Worm (Caenorhabditis elegans) whole organism, mixed stage, embryonic: ENCODE measurements around the gene C34F11.8.

Source experiments
- M03D4.4 ChIP-seq: sonication (generic microtip); optimal IDR thresholded peaks from 2 replicates; lab custom pipeline; 2017; ENCODE audit warnings: mild to moderate bottlenecking, missing genetic modification characterization, missing compliant biosample characterization
- bed-3 ChIP-seq: fragments of 200-800 bp; sonication (Bioruptor generic); optimal IDR thresholded peaks from 3 replicates; lab custom pipeline; 2018; ENCODE audit warnings: mild to moderate bottlenecking, missing genetic modification characterization, moderate library complexity, missing compliant biosample characterization
- blmp-1 ChIP-seq: fragments of 150-350 bp; optimal IDR thresholded peaks from 2 replicates; lab custom pipeline; 2014; ENCODE audit warnings: missing biosample characterization, missing genetic modification characterization
- ceh-39 ChIP-seq: fragments of 150-350 bp; optimal IDR thresholded peaks from 2 replicates; lab custom pipeline; 2014; ENCODE audit warnings: missing biosample characterization, missing genetic modification characterization
- ceh-43 ChIP-seq: fragments of 200-800 bp; sonication (Bioruptor generic); optimal IDR thresholded peaks from 2 replicates; lab custom pipeline; 2018; ENCODE audit warnings: mild to moderate bottlenecking, missing genetic modification characterization, moderate library complexity, missing compliant biosample characterization
- ceh-83 ChIP-seq: fragments of 200-800 bp; sonication (Bioruptor generic); optimal IDR thresholded peaks from 2 replicates; lab custom pipeline; 2018; ENCODE audit warnings: mild to moderate bottlenecking, missing genetic modification characterization, missing compliant biosample characterization
- ces-1 ChIP-seq: fragments of 150-350 bp; optimal IDR thresholded peaks from 2 replicates; lab custom pipeline; 2014; ENCODE audit warnings: missing biosample characterization, missing genetic modification reagents, missing genetic modification characterization
- cnd-1 ChIP-seq: fragments of 200-800 bp; sonication (Bioruptor generic); optimal IDR thresholded peaks from 2 replicates; lab custom pipeline; 2018; ENCODE audit warnings: mild to moderate bottlenecking, missing genetic modification characterization, missing compliant biosample characterization
- elt-1 ChIP-seq: sonication (generic microtip); optimal IDR thresholded peaks from 2 replicates; lab custom pipeline; 2017; ENCODE audit warnings: missing genetic modification characterization, mild to moderate bottlenecking, missing compliant biosample characterization, antibody characterized with exemption, moderate library complexity, borderline replicate concordance; ENCODE audit not compliant: insufficient read depth
- flh-1 ChIP-seq: fragments of 200-800 bp; sonication (Bioruptor generic); optimal IDR thresholded peaks from 2 replicates; lab custom pipeline; 2018; ENCODE audit warnings: mild to moderate bottlenecking, missing genetic modification characterization, moderate library complexity, missing compliant biosample characterization
- ham-2 ChIP-seq: fragments of 200-800 bp; sonication (Bioruptor generic); optimal IDR thresholded peaks from 2 replicates; lab custom pipeline; 2018; ENCODE audit warnings: mild to moderate bottlenecking, missing genetic modification characterization, missing compliant biosample characterization
- hlh-1 ChIP-seq: fragments of 150-350 bp; optimal IDR thresholded peaks from 2 replicates; lab custom pipeline; 2014; ENCODE audit warnings: missing biosample characterization, missing genetic modification reagents, missing genetic modification characterization
- lin-13 ChIP-seq: fragments of 150-350 bp; optimal IDR thresholded peaks from 2 replicates; lab custom pipeline; 2014; ENCODE audit warnings: missing biosample characterization, missing genetic modification characterization
- lin-32 ChIP-seq: fragments of 200-800 bp; sonication (Bioruptor generic); optimal IDR thresholded peaks from 2 replicates; lab custom pipeline; 2018; ENCODE audit warnings: mild to moderate bottlenecking, missing genetic modification characterization, missing compliant biosample characterization
- mep-1 ChIP-seq: fragments of 150-350 bp; optimal IDR thresholded peaks from 2 replicates; lab custom pipeline; 2017; ENCODE audit warnings: missing biosample characterization, missing genetic modification reagents, missing genetic modification characterization, inconsistent platforms
- nhr-12 ChIP-seq: fragments of 150-350 bp; optimal IDR thresholded peaks from 2 replicates; lab custom pipeline; 2014; ENCODE audit warnings: missing biosample characterization, missing genetic modification characterization
- nhr-237 ChIP-seq: fragments of 150-350 bp; optimal IDR thresholded peaks from 2 replicates; lab custom pipeline; 2014; ENCODE audit warnings: missing biosample characterization, missing genetic modification characterization
- nhr-28 ChIP-seq: fragments of 150-350 bp; optimal IDR thresholded peaks from 2 replicates; lab custom pipeline; 2014; ENCODE audit warnings: missing biosample characterization, missing genetic modification characterization
- nhr-76 ChIP-seq: sonication (generic microtip); optimal IDR thresholded peaks from 2 replicates; lab custom pipeline; 2017; ENCODE audit warnings: missing biosample characterization, missing genetic modification characterization
- pha-4 ChIP-seq: fragments of 150-350 bp; optimal IDR thresholded peaks from 2 replicates; lab custom pipeline; 2018; ENCODE audit warnings: missing biosample characterization, missing genetic modification reagents, missing genetic modification characterization
- sem-2 ChIP-seq: fragments of 200-800 bp; sonication (Bioruptor generic); optimal IDR thresholded peaks from 2 replicates; lab custom pipeline; 2018; ENCODE audit warnings: mild to moderate bottlenecking, missing genetic modification characterization, missing compliant biosample characterization
- snpc-4 ChIP-seq: fragments of 150-350 bp; optimal IDR thresholded peaks from 2 replicates; lab custom pipeline; 2014; ENCODE audit warnings: missing biosample characterization, missing genetic modification characterization
- sptf-1 ChIP-seq: sonication (generic microtip); optimal IDR thresholded peaks from 2 replicates; lab custom pipeline; 2017; ENCODE audit warnings: mild to moderate bottlenecking, missing genetic modification characterization, moderate library complexity, missing compliant biosample characterization
- unc-120 ChIP-seq: sonication (generic microtip); optimal IDR thresholded peaks from 2 replicates; lab custom pipeline; 2017; ENCODE audit warnings: missing genetic modification characterization, missing compliant biosample characterization; ENCODE audit not compliant: poor library complexity, severe bottlenecking
- unc-39 ChIP-seq: fragments of 150-350 bp; optimal IDR thresholded peaks from 2 replicates; lab custom pipeline; 2014; ENCODE audit warnings: missing biosample characterization, missing genetic modification characterization
- unc-62 ChIP-seq: fragments of 150-350 bp; optimal IDR thresholded peaks from 2 replicates; lab custom pipeline; 2014; ENCODE audit warnings: missing biosample characterization, missing genetic modification reagents, missing genetic modification characterization
- zip-8 ChIP-seq: fragments of 150-350 bp; optimal IDR thresholded peaks from 2 replicates; lab custom pipeline; 2014; ENCODE audit warnings: missing biosample characterization, missing genetic modification characterization
- ztf-11 ChIP-seq: fragments of 150-350 bp; optimal IDR thresholded peaks from 2 replicates; lab custom pipeline; 2014; ENCODE audit warnings: missing biosample characterization, missing genetic modification characterization

Gene C34F11.8

DNA sequence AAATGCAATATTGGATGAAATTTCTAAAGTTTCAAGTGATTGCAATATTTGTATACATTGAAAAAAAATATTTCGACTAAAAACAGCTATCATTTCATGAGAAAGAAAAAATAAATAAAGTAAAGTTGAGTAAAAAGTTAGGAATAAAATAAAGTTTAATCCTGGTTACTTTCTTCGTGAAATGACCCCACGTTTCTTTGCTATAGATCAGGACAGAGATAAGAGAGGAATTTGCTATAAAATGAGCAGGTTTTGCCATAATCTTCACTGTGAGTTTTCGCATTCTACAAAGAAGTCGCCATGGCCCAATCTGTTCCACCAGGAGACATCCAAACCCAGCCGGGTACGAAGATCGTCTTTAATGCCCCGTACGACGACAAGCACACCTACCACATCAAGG lies 16.7 kb downstream of the C34F11.8 start, which contains the start of gene msp-49:
TSS of gene msp-49 (plus strand) at position 301 of the 400 bp plus-strand sequence.
- TF ChIP-seq blmp-1 (tag; lab: Kevin White, UChicago) (no peak), lin-13 (no peak), ztf-11 (tag; lab: Kevin White, UChicago) (no peak), sptf-1 (tag; lab: Kevin White, UChicago) (no peak), unc-39 (tag; lab: Kevin White, UChicago) (no peak), zip-8 (tag; lab: Kevin White, UChicago) (no peak), nhr-12 (tag; lab: Kevin White, UChicago) (no peak), pha-4 (tag; lab: Kevin White, UChicago) (no peak)

DNA sequence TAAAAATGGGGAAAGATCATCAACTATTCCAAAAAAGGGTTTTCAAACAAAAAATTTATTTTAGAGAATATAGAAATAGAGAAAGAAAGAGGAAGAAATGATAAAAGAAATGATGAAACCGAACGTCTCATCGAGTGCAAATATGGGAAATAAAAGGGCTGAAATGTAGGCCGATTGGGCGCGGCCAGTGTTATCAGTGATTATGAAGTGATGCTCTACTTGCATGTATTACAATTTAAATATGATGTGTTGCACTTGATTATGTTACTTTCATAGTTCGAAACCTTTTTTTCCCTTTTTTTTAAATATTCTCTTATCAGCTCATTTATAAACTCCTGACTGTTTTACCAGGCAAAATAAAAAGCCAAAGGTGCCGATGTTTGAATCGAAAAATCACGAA lies 19.0 kb downstream of the C34F11.8 start:
- TF ChIP-seq flh-1 (GFP tag; lab: Kevin White, UChicago) (no peak), ztf-11 (tag; lab: Kevin White, UChicago) (no peak), nhr-12 (tag; lab: Kevin White, UChicago) (no peak), zip-8 (tag; lab: Kevin White, UChicago) (no peak), bed-3 (GFP tag; lab: Kevin White, UChicago) (no peak), cnd-1 (tag; lab: Kevin White, UChicago) (no peak), ham-2 (GFP tag; lab: Kevin White, UChicago) (no peak), nhr-28 (tag; lab: Kevin White, UChicago) (no peak), mep-1 (tag; lab: Kevin White, UChicago) (no peak), ces-1 (no peak), nhr-237 (no peak), M03D4.4 (no peak), hlh-1 (tag; lab: Kevin White, UChicago) (no peak), unc-62 (GFP tag; lab: Kevin White, UChicago) (no peak), sem-2 (GFP tag; lab: Kevin White, UChicago) (no peak), elt-1 (tag; lab: Kevin White, UChicago) (no peak), ceh-83 (GFP tag; lab: Kevin White, UChicago) (no peak), nhr-76 (tag; lab: Kevin White, UChicago) (no peak), sptf-1 (tag; lab: Kevin White, UChicago) (no peak), lin-32 (GFP tag; lab: Kevin White, UChicago) (no peak)
- TF ChIP-seq, all 35 proteins: peak for 0

DNA sequence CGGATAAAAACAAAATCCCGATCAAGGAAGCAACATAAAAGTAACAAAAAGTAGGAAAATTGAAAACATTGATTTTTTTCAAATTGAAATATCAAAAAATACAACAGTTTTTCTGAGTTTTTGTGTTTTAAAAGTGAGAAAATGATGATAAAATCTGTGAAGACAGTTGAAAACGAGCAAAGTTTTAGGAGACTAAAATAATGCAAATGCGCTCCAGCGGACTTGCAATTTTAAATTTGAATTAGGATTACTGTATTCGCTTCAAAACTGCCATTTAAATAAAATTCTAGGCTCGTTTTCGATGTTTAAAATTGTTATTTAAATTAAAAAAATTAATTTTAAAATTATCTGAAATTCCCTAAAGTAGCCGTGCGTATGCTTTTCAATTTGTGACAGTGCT lies 22.8 kb downstream of the C34F11.8 start:
- TF ChIP-seq flh-1 (GFP tag; lab: Kevin White, UChicago), result no peak
- no peak for TF ChIP-seq mep-1 (tag; lab: Kevin White, UChicago)
- no peak for TF ChIP-seq ceh-43 (GFP tag; lab: Kevin White, UChicago)
- no peak for TF ChIP-seq elt-1 (tag; lab: Kevin White, UChicago)
- no peak for TF ChIP-seq ceh-83 (GFP tag; lab: Kevin White, UChicago)
- no peak for TF ChIP-seq nhr-237
- TF ChIP-seq nhr-28 (tag; lab: Kevin White, UChicago), result no peak
- TF ChIP-seq sptf-1 (tag; lab: Kevin White, UChicago), result no peak
- TF ChIP-seq lin-32 (GFP tag; lab: Kevin White, UChicago), result no peak
- no peak for TF ChIP-seq zip-8 (tag; lab: Kevin White, UChicago)
- TF ChIP-seq unc-120 (tag; lab: Kevin White, UChicago), result no peak
- TF ChIP-seq, all 35 proteins: peak for 0

DNA sequence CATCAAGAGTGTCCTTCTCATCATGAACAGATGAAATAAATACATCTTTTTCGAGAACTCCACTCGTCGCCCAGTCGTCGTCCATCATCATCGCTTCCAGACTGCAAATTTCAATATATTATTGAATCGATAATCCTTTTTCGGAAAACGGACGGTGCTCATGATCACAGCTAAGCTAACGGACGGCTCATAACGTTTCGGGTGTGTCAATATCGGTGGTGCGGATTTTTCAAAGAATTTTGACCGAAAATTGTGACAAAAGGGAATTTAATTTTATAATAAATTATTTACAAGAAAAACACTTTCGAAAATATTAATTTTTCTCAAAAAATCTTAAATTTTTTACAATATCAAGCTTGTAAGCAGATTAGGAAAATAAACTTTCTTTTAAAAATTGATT lies 23.3 kb downstream of the C34F11.8 start, which contains the start of gene crh-2:
TSS of gene crh-2 (minus strand) at position 101 of the 400 bp plus-strand sequence.
- no peak for TF ChIP-seq nhr-12 (tag; lab: Kevin White, UChicago)
- no peak for TF ChIP-seq M03D4.4
- no peak for TF ChIP-seq elt-1 (tag; lab: Kevin White, UChicago)
- no peak for TF ChIP-seq ceh-39 (tag; lab: Kevin White, UChicago)
- no peak for TF ChIP-seq ceh-43 (GFP tag; lab: Kevin White, UChicago)
- no peak for TF ChIP-seq snpc-4 (tag; lab: Kevin White, UChicago)

DNA sequence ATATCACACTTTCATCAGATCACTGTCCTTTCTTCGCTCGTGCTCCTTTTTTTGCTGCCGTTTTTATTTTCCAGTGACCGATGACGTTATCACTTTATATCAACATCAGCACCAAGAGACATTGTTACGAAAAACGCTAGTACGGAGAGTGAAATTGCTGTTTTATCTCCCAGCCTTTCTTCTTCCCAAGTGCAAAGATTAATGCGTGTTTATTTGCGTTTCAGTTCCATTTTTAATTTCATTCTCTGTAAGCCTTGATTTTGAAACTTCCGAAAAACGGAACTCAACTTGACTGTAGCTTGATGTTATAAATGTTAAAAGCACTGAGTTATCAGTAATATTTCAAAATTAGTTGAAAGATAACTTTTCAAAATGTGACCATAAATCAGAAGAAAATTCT lies 23.9 kb downstream of the C34F11.8 start:
- TF ChIP-seq unc-120 (tag; lab: Kevin White, UChicago), result no peak
- no peak for TF ChIP-seq nhr-28 (tag; lab: Kevin White, UChicago)
